Worm (Caenorhabditis elegans) whole organism, late embryonic: ENCODE measurements around the gene C45G9.9.
A peak's percentile ranks its signal among the peaks of the same experiment; 100 is the strongest.

Experiments
- C08G9.2 ChIP-seq: sonication (generic microtip); optimal IDR thresholded peaks from 2 replicates; lab custom pipeline; 2016; ENCODE audit warnings: mild to moderate bottlenecking, missing genetic modification characterization, moderate library complexity, missing compliant biosample characterization
- C38D4.7 ChIP-seq: fragments of 200-800 bp; sonication (Bioruptor generic); optimal IDR thresholded peaks from 2 replicates; lab custom pipeline; 2018; ENCODE audit warnings: mild to moderate bottlenecking, missing genetic modification characterization, moderate library complexity, missing compliant biosample characterization
- K02D7.2 ChIP-seq: sonication (generic microtip); optimal IDR thresholded peaks from 2 replicates; lab custom pipeline; 2017; ENCODE audit warnings: mild to moderate bottlenecking, missing genetic modification characterization, missing compliant biosample characterization
- K09A11.1 ChIP-seq: sonication (generic microtip); optimal IDR thresholded peaks from 2 replicates; lab custom pipeline; 2017; ENCODE audit warnings: antibody characterized with exemption, mild to moderate bottlenecking, missing genetic modification characterization, missing compliant biosample characterization; ENCODE audit not compliant: insufficient read depth
- Y22D7AL.16 ChIP-seq: sonication (generic microtip); optimal IDR thresholded peaks from 2 replicates; lab custom pipeline; 2016; ENCODE audit warnings: missing genetic modification characterization, missing compliant biosample characterization
- ahr-1 ChIP-seq: sonication (generic microtip); optimal IDR thresholded peaks from 2 replicates; lab custom pipeline; 2016; ENCODE audit warnings: missing genetic modification characterization, missing compliant biosample characterization
- ceh-14 ChIP-seq: sonication (generic microtip); optimal IDR thresholded peaks from 2 replicates; lab custom pipeline; 2016; ENCODE audit warnings: missing genotype, missing genetic modification characterization, missing compliant biosample characterization
- ceh-18 ChIP-seq: sonication (generic microtip); optimal IDR thresholded peaks from 2 replicates; lab custom pipeline; 2016; ENCODE audit warnings: missing genetic modification characterization, missing compliant biosample characterization
- ceh-2 ChIP-seq: sonication (generic microtip); optimal IDR thresholded peaks from 2 replicates; lab custom pipeline; 2016; ENCODE audit warnings: missing genotype, missing genetic modification characterization, missing compliant biosample characterization
- ceh-22 ChIP-seq: sonication (generic microtip); optimal IDR thresholded peaks from 2 replicates; lab custom pipeline; 2017; ENCODE audit warnings: missing biosample characterization, missing genetic modification characterization
- ceh-24 ChIP-seq: sonication (generic microtip); optimal IDR thresholded peaks from 2 replicates; lab custom pipeline; 2016; ENCODE audit warnings: mild to moderate bottlenecking, missing genetic modification characterization, missing compliant biosample characterization
- ceh-31 ChIP-seq: sonication (generic microtip); optimal IDR thresholded peaks from 2 replicates; lab custom pipeline; 2016; ENCODE audit warnings: missing genetic modification characterization, missing compliant biosample characterization
- ceh-34 ChIP-seq: sonication (generic microtip); optimal IDR thresholded peaks from 2 replicates; lab custom pipeline; 2016; ENCODE audit warnings: mild to moderate bottlenecking, missing genetic modification characterization, missing compliant biosample characterization
- ceh-45 ChIP-seq: fragments of 200-800 bp; sonication (Bioruptor generic); IDR thresholded peaks from 2 replicates; pipeline ENCODE4 v1.3.6; 2022; ENCODE audit warnings: missing genetic modification reagents, missing genetic modification characterization, missing compliant biosample characterization
- ceh-48 ChIP-seq: sonication (generic microtip); optimal IDR thresholded peaks from 2 replicates; lab custom pipeline; 2016; ENCODE audit warnings: missing genetic modification characterization, inconsistent platforms, missing compliant biosample characterization
- ceh-6 ChIP-seq: fragments of 200-800 bp; sonication (Bioruptor generic); optimal IDR thresholded peaks from 2 replicates; lab custom pipeline; 2018; ENCODE audit warnings: mild to moderate bottlenecking, missing genetic modification characterization, missing compliant biosample characterization
- ceh-9 ChIP-seq: sonication (generic microtip); optimal IDR thresholded peaks from 2 replicates; lab custom pipeline; 2016; ENCODE audit warnings: mild to moderate bottlenecking, missing genetic modification characterization, inconsistent platforms, missing compliant biosample characterization
- che-1 ChIP-seq: sonication (generic microtip); optimal IDR thresholded peaks from 2 replicates; lab custom pipeline; 2016; ENCODE audit warnings: mild to moderate bottlenecking, missing genetic modification characterization, missing compliant biosample characterization
- dmd-4 ChIP-seq: sonication (generic microtip); optimal IDR thresholded peaks from 2 replicates; lab custom pipeline; 2016; ENCODE audit warnings: borderline replicate concordance, missing genetic modification characterization, missing compliant biosample characterization
- elt-2 ChIP-seq: sonication (generic microtip); optimal IDR thresholded peaks from 2 replicates; lab custom pipeline; 2016; ENCODE audit warnings: missing genetic modification reagents, missing genetic modification characterization, missing compliant biosample characterization
- elt-4 ChIP-seq: sonication (generic microtip); optimal IDR thresholded peaks from 2 replicates; lab custom pipeline; 2016; ENCODE audit warnings: missing genetic modification characterization, missing compliant biosample characterization
- ets-4 ChIP-seq: sonication (generic microtip); optimal IDR thresholded peaks from 2 replicates; lab custom pipeline; 2016; ENCODE audit warnings: missing genetic modification characterization, missing compliant biosample characterization
- eyg-1 ChIP-seq: sonication (generic microtip); optimal IDR thresholded peaks from 2 replicates; lab custom pipeline; 2016; ENCODE audit warnings: missing genotype, missing genetic modification characterization, missing compliant biosample characterization
- fax-1 ChIP-seq: sonication (generic microtip); optimal IDR thresholded peaks from 2 replicates; lab custom pipeline; 2016; ENCODE audit warnings: missing genotype, missing genetic modification characterization, missing compliant biosample characterization
- fkh-10 ChIP-seq: fragments of 150-350 bp; optimal IDR thresholded peaks from 2 replicates; lab custom pipeline; 2014; ENCODE audit warnings: missing biosample characterization, missing genetic modification reagents, missing genetic modification characterization
- fkh-6 ChIP-seq: sonication (generic microtip); optimal IDR thresholded peaks from 2 replicates; lab custom pipeline; 2016; ENCODE audit warnings: missing genetic modification characterization, missing compliant biosample characterization
- gmeb-2 ChIP-seq: sonication (generic microtip); optimal IDR thresholded peaks from 2 replicates; lab custom pipeline; 2016; ENCODE audit warnings: missing genetic modification characterization, inconsistent platforms, missing compliant biosample characterization
- hlh-15 ChIP-seq: sonication (generic microtip); optimal IDR thresholded peaks from 2 replicates; lab custom pipeline; 2016; ENCODE audit warnings: missing genetic modification characterization, missing compliant biosample characterization
- hlh-30 ChIP-seq: sonication (generic microtip); optimal IDR thresholded peaks from 2 replicates; lab custom pipeline; 2017; ENCODE audit warnings: antibody characterized with exemption, missing genetic modification characterization, missing compliant biosample characterization; ENCODE audit not compliant: insufficient read depth
- hlh-6 ChIP-seq: sonication (generic microtip); optimal IDR thresholded peaks from 2 replicates; lab custom pipeline; 2016; ENCODE audit warnings: missing genotype, missing genetic modification characterization, missing compliant biosample characterization
- hlh-8 ChIP-seq: sonication (generic microtip); optimal IDR thresholded peaks from 2 replicates; lab custom pipeline; 2016; ENCODE audit warnings: missing genotype, missing genetic modification characterization, missing compliant biosample characterization
- madf-2 ChIP-seq: sonication (generic microtip); optimal IDR thresholded peaks from 2 replicates; lab custom pipeline; 2017; ENCODE audit warnings: missing genetic modification characterization, missing compliant biosample characterization
- nfya-1 ChIP-seq: sonication (generic microtip); optimal IDR thresholded peaks from 2 replicates; lab custom pipeline; 2017; ENCODE audit warnings: missing genetic modification characterization, mild to moderate bottlenecking, missing compliant biosample characterization, antibody characterized with exemption, moderate library complexity
- nhr-11 ChIP-seq: fragments of 150-350 bp; optimal IDR thresholded peaks from 2 replicates; lab custom pipeline; 2014; ENCODE audit warnings: missing biosample characterization, missing genetic modification characterization
- nhr-232 ChIP-seq: sonication (generic microtip); optimal IDR thresholded peaks from 2 replicates; lab custom pipeline; 2016; ENCODE audit warnings: missing genetic modification characterization, missing compliant biosample characterization
- npax-4 ChIP-seq: sonication (generic microtip); optimal IDR thresholded peaks from 2 replicates; lab custom pipeline; 2016; ENCODE audit warnings: missing genetic modification characterization, missing compliant biosample characterization
- pat-9 ChIP-seq: fragments of 200-800 bp; sonication (Bioruptor generic); optimal IDR thresholded peaks from 2 replicates; lab custom pipeline; 2018; ENCODE audit warnings: mild to moderate bottlenecking, missing genetic modification characterization, moderate library complexity, missing compliant biosample characterization
- pax-1 ChIP-seq: fragments of 150-350 bp; optimal IDR thresholded peaks from 2 replicates; lab custom pipeline; 2014; ENCODE audit warnings: missing biosample characterization, missing genetic modification characterization
- pha-2 ChIP-seq: sonication (generic microtip); optimal IDR thresholded peaks from 2 replicates; lab custom pipeline; 2017; ENCODE audit warnings: mild to moderate bottlenecking, missing genetic modification characterization, missing compliant biosample characterization
- pha-4 ChIP-seq: fragments of 150-350 bp; optimal IDR thresholded peaks from 2 replicates; lab custom pipeline; 2018; ENCODE audit warnings: missing biosample characterization, missing genetic modification reagents, missing genetic modification characterization
- pqm-1 ChIP-seq: sonication (generic microtip); optimal IDR thresholded peaks from 2 replicates; lab custom pipeline; 2016; ENCODE audit warnings: missing genetic modification characterization, missing compliant biosample characterization
- ref-2 ChIP-seq: sonication (generic microtip); optimal IDR thresholded peaks from 2 replicates; lab custom pipeline; 2016; ENCODE audit warnings: missing genetic modification characterization, missing compliant biosample characterization
- sdc-2 ChIP-seq: sonication (generic microtip); optimal IDR thresholded peaks from 2 replicates; lab custom pipeline; 2016; ENCODE audit warnings: missing genotype, missing genetic modification characterization, missing compliant biosample characterization
- sox-2 ChIP-seq: fragments of 200-800 bp; sonication (Bioruptor generic); IDR thresholded peaks from 2 replicates; pipeline ENCODE4 v1.3.6; 2022; ENCODE audit warnings: missing genetic modification reagents, missing genetic modification characterization, missing compliant biosample characterization
- sox-4 ChIP-seq: sonication (generic microtip); optimal IDR thresholded peaks from 2 replicates; lab custom pipeline; 2017; ENCODE audit warnings: mild to moderate bottlenecking, missing genetic modification characterization, inconsistent platforms, missing compliant biosample characterization
- syd-9 ChIP-seq: sonication (generic microtip); optimal IDR thresholded peaks from 2 replicates; lab custom pipeline; 2016; ENCODE audit warnings: mild to moderate bottlenecking, missing genetic modification characterization, moderate library complexity, missing compliant biosample characterization
- tbx-7 ChIP-seq: sonication (generic microtip); optimal IDR thresholded peaks from 2 replicates; lab custom pipeline; 2016; ENCODE audit warnings: missing genotype, missing genetic modification characterization, missing compliant biosample characterization
- ttx-3 ChIP-seq: sonication (generic microtip); optimal IDR thresholded peaks from 2 replicates; lab custom pipeline; 2016; ENCODE audit warnings: missing genetic modification reagents, missing genetic modification characterization, missing compliant biosample characterization
- unc-3 ChIP-seq, 2 experiments: fragments of 200-800 bp in 1 of 2; sonication (Bioruptor generic) in 1 of 2; sonication (generic microtip) in 1 of 2; conservative IDR thresholded peaks in 1 of 2; optimal IDR thresholded peaks in 1 of 2; 2 replicates each; pipeline versions ENCODE4 v1.3.6 to Lab custom; 2016 to 2022; ENCODE audit warnings: missing compliant biosample characterization in 2 of 2, missing genetic modification characterization in 2 of 2, missing genetic modification reagents in 1 of 2
- unc-42 ChIP-seq: sonication (generic microtip); optimal IDR thresholded peaks from 2 replicates; lab custom pipeline; 2016; ENCODE audit warnings: missing genotype, missing genetic modification characterization, missing compliant biosample characterization
- unc-86 ChIP-seq: sonication (generic microtip); optimal IDR thresholded peaks from 2 replicates; lab custom pipeline; 2016; ENCODE audit warnings: missing genetic modification characterization, missing compliant biosample characterization
- zip-5 ChIP-seq: sonication (generic microtip); optimal IDR thresholded peaks from 2 replicates; lab custom pipeline; 2016; ENCODE audit warnings: missing genetic modification characterization, missing compliant biosample characterization
- ztf-16 ChIP-seq: sonication (generic microtip); optimal IDR thresholded peaks from 2 replicates; lab custom pipeline; 2017; ENCODE audit warnings: missing genetic modification characterization, missing compliant biosample characterization

Gene C45G9.9

ce11 chrIII:5013915-5014346 is 41.7 kb downstream of the C45G9.9 start:
- TF ChIP-seq hlh-8 (tag; lab: Kevin White, UChicago) (peak; percentile 65), unc-42 (tag; lab: Kevin White, UChicago) (peak; percentile 96), tbx-7 (tag; lab: Kevin White, UChicago) (no peak), fkh-6 (tag; lab: Kevin White, UChicago) (no peak), nhr-232 (tag; lab: Kevin White, UChicago) (peak; percentile 42), C08G9.2 (tag; lab: Kevin White, UChicago) (peak; percentile 48), C38D4.7 (GFP tag; lab: Kevin White, UChicago) (no peak), sdc-2 (tag; lab: Kevin White, UChicago) (peak; percentile 66), ets-4 (tag; lab: Kevin White, UChicago) (peak; percentile 84), ceh-14 (tag; lab: Kevin White, UChicago) (peak; percentile 87), ref-2 (tag; lab: Kevin White, UChicago) (peak; percentile 92), elt-2 (tag; lab: Kevin White, UChicago) (peak; percentile 20), nhr-11 (tag; lab: Kevin White, UChicago) (no peak), hlh-6 (tag; lab: Kevin White, UChicago) (peak; percentile 54), madf-2 (tag; lab: Kevin White, UChicago) (peak; percentile 56), sox-2 (GFP tag; lab: Robert Waterston, UW) (peak; percentile 53; the same call in 1 of the 2 replicates), pax-1 (peak; percentile 67), K09A11.1 (peak; percentile 28), hlh-30 (tag; lab: Kevin White, UChicago) (peak; percentile 73), ttx-3 (tag; lab: Kevin White, UChicago) (no peak), ceh-48 (peak; percentile 43), ceh-24 (tag; lab: Kevin White, UChicago) (no peak), che-1 (tag; lab: Kevin White, UChicago) (no peak), pha-4 (tag; lab: Kevin White, UChicago) (no peak), syd-9 (peak; percentile 83), Y22D7AL.16 (tag; lab: Kevin White, UChicago) (no peak), ahr-1 (tag; lab: Kevin White, UChicago) (no peak), K02D7.2 (no peak), ceh-2 (tag; lab: Kevin White, UChicago) (peak; percentile 70), sox-4 (tag; lab: Kevin White, UChicago) (peak; percentile 32), hlh-15 (tag; lab: Kevin White, UChicago) (no peak), unc-86 (tag; lab: Kevin White, UChicago) (no peak), eyg-1 (tag; lab: Kevin White, UChicago) (peak; percentile 40), fax-1 (tag; lab: Kevin White, UChicago) (peak; percentile 39), dmd-4 (peak; percentile 22), npax-4 (no peak), ceh-22 (no peak), elt-4 (tag; lab: Kevin White, UChicago) (no peak), ceh-45 (GFP tag; lab: Robert Waterston, UW) (no peak), ceh-6 (GFP tag; lab: Kevin White, UChicago) (no peak), ceh-34 (tag; lab: Kevin White, UChicago) (peak; percentile 91), nfya-1 (peak; percentile 96), pat-9 (no peak), pqm-1 (tag; lab: Kevin White, UChicago) (peak; percentile 23), gmeb-2 (tag; lab: Kevin White, UChicago) (no peak), ztf-16 (tag; lab: Kevin White, UChicago) (no peak), ceh-9 (tag; lab: Kevin White, UChicago) (no peak), unc-3 (GFP tag; conservative IDR thresholded peaks at IDR 0.05; lab: Robert Waterston, UW) (no peak), unc-3 (tag; optimal IDR thresholded peaks at IDR 0.05; lab: Kevin White, UChicago) (no peak), ceh-18 (tag; lab: Kevin White, UChicago) (peak; percentile 96), ceh-31 (tag; lab: Kevin White, UChicago) (peak; percentile 98), fkh-10 (peak; percentile 35), pha-2 (tag; lab: Kevin White, UChicago) (peak; percentile 70), zip-5 (tag; lab: Kevin White, UChicago) (no peak)
